Worm (Caenorhabditis elegans) whole organism, L4/young adult: ENCODE measurements around the gene str-240.

Source experiments
- W03F9.2 ChIP-seq: fragments of 150-350 bp; optimal IDR thresholded peaks from 2 replicates; lab custom pipeline; 2014; ENCODE audit warnings: missing biosample characterization, missing genetic modification characterization
- dao-5 ChIP-seq: sonication (generic microtip); optimal IDR thresholded peaks from 2 replicates; lab custom pipeline; 2016; ENCODE audit warnings: missing genotype, missing genetic modification characterization, moderate library complexity, missing compliant biosample characterization
- him-1 ChIP-seq: sonication (generic microtip); optimal IDR thresholded peaks from 2 replicates; lab custom pipeline; 2016; ENCODE audit warnings: missing genotype, missing genetic modification reagents, missing genetic modification characterization, missing compliant biosample characterization

The str-240 gene

DNA sequence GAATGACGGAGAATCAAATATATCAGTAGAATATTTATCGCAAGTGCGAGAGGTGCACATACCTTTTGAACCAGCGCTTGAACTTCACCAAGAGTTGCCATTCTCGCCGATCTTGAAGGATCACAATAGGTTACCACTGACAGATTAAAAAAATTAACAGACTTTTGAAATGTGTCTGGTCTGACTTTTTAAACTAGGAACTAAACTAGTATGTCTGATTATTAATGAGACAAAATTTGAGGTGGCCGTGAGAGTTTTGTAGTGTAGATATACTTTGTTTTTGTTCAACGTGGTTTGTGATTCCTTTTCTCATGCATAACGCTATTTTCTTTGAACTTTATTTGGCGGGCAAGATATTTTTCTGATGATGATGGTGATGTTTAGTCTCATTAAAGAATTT lies at the start of gene str-240:
Gene str-240, minus strand, starts transcription at position 101 of the 400 bp plus-strand sequence.
- TF ChIP-seq W03F9.2 (tag; lab: Kevin White, UChicago), result no peak
- no peak for TF ChIP-seq him-1
- no peak for TF ChIP-seq dao-5 (tag; lab: Kevin White, UChicago)

- no peak for TF ChIP-seq dao-5 (tag; lab: Kevin White, UChicago)
- TF ChIP-seq him-1, result no peak
- no peak for TF ChIP-seq W03F9.2 (tag; lab: Kevin White, UChicago)
These were observed 48.9 kb upstream of the str-240 start for ce11 chrV:1570679-1571078.

DNA sequence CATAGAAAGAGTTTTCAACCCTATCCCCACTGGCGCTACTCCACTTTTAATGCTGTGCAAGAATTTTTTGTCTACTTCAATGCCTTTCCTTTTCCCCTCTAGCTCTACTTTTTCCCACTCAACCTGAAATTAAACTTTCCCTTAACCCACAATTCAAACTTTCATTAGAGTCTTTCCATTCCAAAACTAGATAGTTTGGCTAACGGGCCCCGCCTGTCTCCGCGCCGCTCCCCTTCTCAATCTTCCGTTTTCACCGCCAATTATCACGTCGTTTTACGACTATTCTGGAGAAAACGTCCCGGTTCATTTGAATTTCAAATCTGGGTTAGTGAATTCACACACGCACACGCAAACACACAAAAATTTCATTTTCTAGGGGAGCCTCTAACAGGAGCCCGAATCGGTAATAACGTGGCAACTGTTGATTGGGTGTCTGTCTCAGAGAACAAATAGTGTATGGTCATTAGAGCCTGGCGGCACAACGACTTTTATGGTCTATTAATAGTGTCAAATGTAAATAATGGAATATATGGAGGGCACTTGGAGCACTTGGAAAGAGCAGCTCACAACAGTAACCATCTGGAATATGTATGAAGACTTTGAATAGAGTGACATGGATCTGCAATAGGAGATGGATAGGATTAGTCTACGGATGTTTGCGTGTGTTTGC lies 48.1 kb upstream of the str-240 start:
- no peak for TF ChIP-seq W03F9.2 (tag; lab: Kevin White, UChicago)
- no peak for TF ChIP-seq dao-5 (tag; lab: Kevin White, UChicago)
- TF ChIP-seq him-1, result no peak

ce11 chrV:1566776-1567175 lies 45.0 kb upstream of the str-240 start, which contains the start of gene cdc-25.2:
Gene cdc-25.2 (plus strand): TSS chrV:1567076.
- no peak for TF ChIP-seq dao-5 (tag; lab: Kevin White, UChicago)
- no peak for TF ChIP-seq him-1
- no peak for TF ChIP-seq W03F9.2 (tag; lab: Kevin White, UChicago)

ce11 chrV:1558113-1558512 lies 36.4 kb upstream of the str-240 start:
- TF ChIP-seq him-1 (no peak), W03F9.2 (tag; lab: Kevin White, UChicago) (no peak)

ce11 chrV:1555072-1555471 lies 33.3 kb upstream of the str-240 start:
- TF ChIP-seq dao-5 (tag; lab: Kevin White, UChicago) (no peak), him-1 (no peak), W03F9.2 (tag; lab: Kevin White, UChicago) (no peak)

- TF ChIP-seq him-1 (no peak), dao-5 (tag; lab: Kevin White, UChicago) (no peak), W03F9.2 (tag; lab: Kevin White, UChicago) (no peak)
These were observed 31.3 kb upstream of the str-240 start, which contains the start of gene srsx-8 for ce11 chrV:1553004-1553403. Gene srsx-8 (minus strand): TSS chrV:1553104.

ce11 chrV:1551143-1551542 lies 29.4 kb upstream of the str-240 start:
- TF ChIP-seq W03F9.2 (tag; lab: Kevin White, UChicago), result no peak

ce11 chrV:1550697-1551096 lies 29.0 kb upstream of the str-240 start:
- TF ChIP-seq dao-5 (tag; lab: Kevin White, UChicago) (no peak), W03F9.2 (tag; lab: Kevin White, UChicago) (no peak), him-1 (no peak)

DNA sequence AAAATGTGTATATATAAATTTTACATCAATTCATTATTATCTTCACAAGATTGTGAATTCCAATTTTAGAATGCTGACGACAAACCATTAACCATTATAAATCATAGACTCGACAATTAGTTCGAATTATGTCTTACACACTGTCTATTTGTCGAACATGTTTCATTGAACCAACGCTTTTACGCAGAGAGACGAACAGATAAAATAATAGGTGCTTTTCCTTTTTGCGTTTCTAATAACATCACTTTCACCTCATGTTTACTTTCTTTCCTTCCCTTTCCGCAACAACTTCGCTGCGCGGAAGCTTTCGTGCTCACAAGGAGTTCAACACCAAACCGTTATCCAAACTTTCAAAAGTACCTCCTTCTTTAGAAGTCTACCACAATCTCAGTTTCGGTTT lies 26.1 kb upstream of the str-240 start, which contains the start of gene F52F10.2:
Gene F52F10.2, plus strand, starts transcription at position 301 of the 400 bp plus-strand sequence.
- TF ChIP-seq W03F9.2 (tag; lab: Kevin White, UChicago) (no peak), him-1 (no peak), dao-5 (tag; lab: Kevin White, UChicago) (no peak)

ce11 chrV:1545694-1546093 lies 23.9 kb upstream of the str-240 start, which contains the start of gene oac-32:
Gene oac-32 (minus strand): TSS chrV:1545783.
- no peak for TF ChIP-seq W03F9.2 (tag; lab: Kevin White, UChicago)
- TF ChIP-seq dao-5 (tag; lab: Kevin White, UChicago), result no peak
- TF ChIP-seq him-1, result no peak

- TF ChIP-seq W03F9.2 (tag; lab: Kevin White, UChicago), result no peak
- TF ChIP-seq him-1, result no peak
- no peak for TF ChIP-seq dao-5 (tag; lab: Kevin White, UChicago)
These were observed 20.0 kb upstream of the str-240 start, which contains the start of gene oac-31 for ce11 chrV:1541786-1542185. Gene oac-31 (minus strand): TSS chrV:1541886.

DNA sequence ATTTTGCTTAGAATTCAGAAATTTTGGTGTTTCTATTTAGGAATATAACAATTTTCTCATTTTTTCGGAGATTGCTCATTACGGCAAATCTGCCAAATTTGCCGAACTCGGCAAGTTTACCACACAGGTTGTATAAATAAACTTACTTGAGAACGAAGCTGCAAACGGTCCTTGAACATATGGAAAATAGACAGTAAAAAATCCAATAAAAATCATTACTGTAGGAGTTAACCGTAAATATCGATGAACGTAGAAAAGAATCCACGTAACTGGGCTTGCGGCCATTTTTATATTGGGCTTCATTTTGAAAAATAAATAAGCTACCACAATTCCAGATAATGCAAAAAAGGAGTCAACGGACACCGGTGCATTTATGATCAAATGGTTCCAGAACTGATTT lies 18.5 kb upstream of the str-240 start:
- TF ChIP-seq dao-5 (tag; lab: Kevin White, UChicago) (no peak), him-1 (no peak), W03F9.2 (tag; lab: Kevin White, UChicago) (no peak)

- no peak for TF ChIP-seq dao-5 (tag; lab: Kevin White, UChicago)
These were observed 17.1 kb upstream of the str-240 start for ce11 chrV:1538842-1539241.

DNA sequence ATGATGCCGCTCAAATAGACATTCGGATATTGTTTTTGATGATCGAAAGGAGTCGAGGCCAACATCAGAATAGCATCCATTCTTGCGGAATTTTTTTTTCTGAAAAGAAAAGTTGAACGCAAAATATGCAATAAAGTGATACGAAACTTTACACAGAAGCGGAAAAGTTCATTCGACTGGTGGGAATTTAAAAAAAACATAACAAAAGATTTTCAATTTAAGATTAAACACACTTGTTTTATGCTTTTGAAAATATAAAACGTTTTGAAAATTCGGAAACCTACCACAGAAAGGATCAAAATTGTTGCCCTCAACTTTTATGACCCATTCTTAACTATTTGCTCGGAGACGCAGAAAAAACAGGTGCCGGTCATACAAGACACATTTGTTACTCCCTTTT lies 15.2 kb upstream of the str-240 start, which contains the start of gene K02H11.9:
Gene K02H11.9, minus strand, starts transcription at position 101 of the 400 bp plus-strand sequence.
- TF ChIP-seq him-1 (no peak), W03F9.2 (tag; lab: Kevin White, UChicago) (no peak), dao-5 (tag; lab: Kevin White, UChicago) (no peak)
